Fruit fly (Drosophila melanogaster) whole organism, wandering third instar larva: ENCODE results near the gene CG44954.

Source experiments
- Abd-B ChIP-seq: fragments of >200 bp; optimal IDR thresholded peaks from 2 replicates; lab custom pipeline; 2017; ENCODE audit warnings: missing biosample characterization, missing genetic modification characterization
- CG32264 ChIP-seq: fragments of 200-800 bp; sonication (Bioruptor generic); optimal IDR thresholded peaks from 2 replicates; lab custom pipeline; 2016; ENCODE audit warnings: missing biosample characterization, missing genetic modification characterization
- CG9705 ChIP-seq: fragments of 200-800 bp; sonication (Bioruptor generic); optimal IDR thresholded peaks from 2 replicates; lab custom pipeline; 2018; ENCODE audit warnings: missing biosample characterization, mild to moderate bottlenecking, missing genetic modification characterization
- CrebA ChIP-seq: fragments of 200-800 bp; sonication (Bioruptor generic); optimal IDR thresholded peaks from 2 replicates; lab custom pipeline; 2016; ENCODE audit warnings: missing biosample characterization, mild to moderate bottlenecking, missing genetic modification characterization, borderline replicate concordance
- Dfd ChIP-seq: fragments of >200 bp; optimal IDR thresholded peaks from 2 replicates; lab custom pipeline; 2017; ENCODE audit warnings: missing biosample characterization, missing genetic modification characterization
- Dif ChIP-seq: fragments of 200-275, 200-300 bp; sonication (Bioruptor generic); optimal IDR thresholded peaks from 2 replicates; lab custom pipeline; 2018; ENCODE audit warnings: missing biosample characterization, missing genetic modification characterization; ENCODE audit not compliant: partially characterized antibody
- GATAd ChIP-seq: sonication (Bioruptor generic); optimal IDR thresholded peaks from 2 replicates; lab custom pipeline; 2016; ENCODE audit warnings: missing biosample characterization, missing genetic modification characterization
- HLH106 ChIP-seq: fragments of 200-800 bp; optimal IDR thresholded peaks from 3 replicates; lab custom pipeline; 2019; ENCODE audit warnings: missing biosample characterization, mild to moderate bottlenecking, missing genetic modification characterization, moderate library complexity
- Hnf4 ChIP-seq: fragments of 200-800 bp; sonication (Bioruptor generic); optimal IDR thresholded peaks from 2 replicates; lab custom pipeline; 2016; ENCODE audit warnings: missing biosample characterization, mild to moderate bottlenecking, missing genetic modification characterization
- Hr78 ChIP-seq: fragments of >200 bp; optimal IDR thresholded peaks from 2 replicates; lab custom pipeline; 2017; ENCODE audit warnings: missing biosample characterization, missing genetic modification characterization
- Hr83 ChIP-seq: fragments of 200-300 bp; sonication (Bioruptor generic); optimal IDR thresholded peaks from 2 replicates; lab custom pipeline; 2016; ENCODE audit warnings: missing biosample characterization, mild to moderate bottlenecking, missing genetic modification characterization, moderate library complexity; ENCODE audit not compliant: poor library complexity, severe bottlenecking
- Jra ChIP-seq: sonication (Bioruptor generic); optimal IDR thresholded peaks from 2 replicates; lab custom pipeline; 2016; ENCODE audit warnings: missing biosample characterization, missing genetic modification characterization
- Mio ChIP-seq: sonication (Bioruptor generic); optimal IDR thresholded peaks from 2 replicates; lab custom pipeline; 2016; ENCODE audit warnings: missing biosample characterization, missing genetic modification characterization
- Myc ChIP-seq: fragments of >200 bp; optimal IDR thresholded peaks from 2 replicates; lab custom pipeline; 2017
- N ChIP-seq: fragments of >200 bp; optimal IDR thresholded peaks from 2 replicates; lab custom pipeline; 2018; ENCODE audit warnings: missing biosample characterization, missing external identifiers, missing genetic modification characterization
- OdsH ChIP-seq: fragments of 200-800 bp; sonication (Bioruptor generic); optimal IDR thresholded peaks from 2 replicates; lab custom pipeline; 2016; ENCODE audit warnings: missing biosample characterization, mild to moderate bottlenecking, missing genetic modification characterization
- Rel ChIP-seq, 2 experiments: fragments of 200-800 bp; sonication (Bioruptor generic) in 1 of 2; optimal IDR thresholded peaks; 2 replicates in 1 of 2; 3 replicates in 1 of 2; lab custom pipeline; 2016 to 2019; ENCODE audit warnings: mild to moderate bottlenecking in 2 of 2, missing biosample characterization in 2 of 2, missing genetic modification characterization in 2 of 2, moderate library complexity in 1 of 2
- Sp1 ChIP-seq: fragments of 200-800 bp; sonication (Bioruptor generic); optimal IDR thresholded peaks from 3 replicates; lab custom pipeline; 2019; ENCODE audit warnings: missing biosample characterization, mild to moderate bottlenecking, missing genetic modification characterization, moderate library complexity
- Vsx2 ChIP-seq: fragments of 200-300, 225-300 bp; sonication (Bioruptor generic); optimal IDR thresholded peaks from 2 replicates; lab custom pipeline; 2018; ENCODE audit warnings: missing biosample characterization, missing genetic modification characterization; ENCODE audit not compliant: partially characterized antibody
- br ChIP-seq: fragments of 200-800 bp; sonication (Bioruptor generic); optimal IDR thresholded peaks from 2 replicates; lab custom pipeline; 2016; ENCODE audit warnings: missing biosample characterization, missing genetic modification characterization
- brk ChIP-seq: fragments of 200-800 bp; sonication (Bioruptor generic); optimal IDR thresholded peaks from 2 replicates; lab custom pipeline; 2016; ENCODE audit warnings: missing biosample characterization, mild to moderate bottlenecking, missing genetic modification characterization
- dl ChIP-seq, 2 experiments: fragments of 175-275, 200-275 bp in 1 of 2; fragments of 200-275 bp in 1 of 2; sonication (Bioruptor generic); optimal IDR thresholded peaks; lab custom pipeline; 2018; ENCODE audit warnings: mild to moderate bottlenecking in 2 of 2, missing biosample characterization in 2 of 2, missing genetic modification characterization in 2 of 2, moderate library complexity in 2 of 2; ENCODE audit not compliant: partially characterized antibody in 2 of 2, insufficient read depth in 1 of 2
- dmrt93B ChIP-seq: fragments of 200-800 bp; sonication (Bioruptor generic); optimal IDR thresholded peaks from 2 replicates; lab custom pipeline; 2018; ENCODE audit warnings: missing biosample characterization, mild to moderate bottlenecking, missing genetic modification characterization
- dsf ChIP-seq: sonication (Bioruptor generic); optimal IDR thresholded peaks from 2 replicates; lab custom pipeline; 2016; ENCODE audit warnings: missing biosample characterization, missing genetic modification characterization, borderline replicate concordance
- ey ChIP-seq: fragments of 200-800 bp; sonication (Bioruptor generic); optimal IDR thresholded peaks from 2 replicates; lab custom pipeline; 2016; ENCODE audit warnings: missing biosample characterization, missing genetic modification characterization
- foxo ChIP-seq, 2 experiments: fragments of 200-800 bp; sonication (Bioruptor generic); optimal IDR thresholded peaks; 2 replicates in 1 of 2; 3 replicates in 1 of 2; lab custom pipeline; 2016 to 2017; ENCODE audit warnings: missing biosample characterization in 2 of 2, missing genetic modification characterization in 2 of 2
- fru ChIP-seq: fragments of 200-800 bp; sonication (Bioruptor generic); optimal IDR thresholded peaks from 3 replicates; lab custom pipeline; 2016; ENCODE audit warnings: missing biosample characterization, mild to moderate bottlenecking, missing genetic modification characterization
- h ChIP-seq: fragments of 200-800 bp; sonication (Bioruptor generic); optimal IDR thresholded peaks from 3 replicates; lab custom pipeline; 2016; ENCODE audit warnings: missing biosample characterization, mild to moderate bottlenecking, missing genetic modification characterization
- jim ChIP-seq: fragments of 175-275, 200-325 bp; sonication (Bioruptor generic); optimal IDR thresholded peaks from 2 replicates; lab custom pipeline; 2016; ENCODE audit warnings: missing biosample characterization, mild to moderate bottlenecking, missing genetic modification characterization
- lola ChIP-seq: fragments of >200 bp; optimal IDR thresholded peaks from 2 replicates; lab custom pipeline; 2017; ENCODE audit warnings: missing biosample characterization, missing genetic modification characterization
- pan ChIP-seq: fragments of >200 bp; optimal IDR thresholded peaks from 2 replicates; lab custom pipeline; 2017
- psq ChIP-seq: fragments of 200-800 bp; sonication (Bioruptor generic); optimal IDR thresholded peaks from 3 replicates; lab custom pipeline; 2017; ENCODE audit warnings: missing biosample characterization, mild to moderate bottlenecking, missing genetic modification characterization, moderate library complexity
- rgr ChIP-seq: fragments of 200-800 bp; sonication (Bioruptor generic); optimal IDR thresholded peaks from 3 replicates; lab custom pipeline; 2016; ENCODE audit warnings: missing biosample characterization, mild to moderate bottlenecking, missing genetic modification characterization
- sage ChIP-seq: fragments of 200-800 bp; sonication (Bioruptor generic); optimal IDR thresholded peaks from 2 replicates; lab custom pipeline; 2016; ENCODE audit warnings: missing biosample characterization, mild to moderate bottlenecking, missing genetic modification characterization
- sv ChIP-seq: fragments of 200-800 bp; sonication (Bioruptor generic); optimal IDR thresholded peaks from 3 replicates; lab custom pipeline; 2016; ENCODE audit warnings: missing biosample characterization, missing genetic modification characterization
- tai ChIP-seq: sonication (Bioruptor generic); optimal IDR thresholded peaks from 2 replicates; lab custom pipeline; 2016; ENCODE audit warnings: missing biosample characterization, missing genetic modification characterization
- usp ChIP-seq: fragments of >200 bp; optimal IDR thresholded peaks from 2 replicates; lab custom pipeline; 2017; ENCODE audit warnings: missing biosample characterization, missing genetic modification characterization
- woc ChIP-seq: sonication (Bioruptor generic); optimal IDR thresholded peaks from 2 replicates; lab custom pipeline; 2016; ENCODE audit warnings: missing biosample characterization, mild to moderate bottlenecking, missing genetic modification characterization

CG44954 gene

DNA sequence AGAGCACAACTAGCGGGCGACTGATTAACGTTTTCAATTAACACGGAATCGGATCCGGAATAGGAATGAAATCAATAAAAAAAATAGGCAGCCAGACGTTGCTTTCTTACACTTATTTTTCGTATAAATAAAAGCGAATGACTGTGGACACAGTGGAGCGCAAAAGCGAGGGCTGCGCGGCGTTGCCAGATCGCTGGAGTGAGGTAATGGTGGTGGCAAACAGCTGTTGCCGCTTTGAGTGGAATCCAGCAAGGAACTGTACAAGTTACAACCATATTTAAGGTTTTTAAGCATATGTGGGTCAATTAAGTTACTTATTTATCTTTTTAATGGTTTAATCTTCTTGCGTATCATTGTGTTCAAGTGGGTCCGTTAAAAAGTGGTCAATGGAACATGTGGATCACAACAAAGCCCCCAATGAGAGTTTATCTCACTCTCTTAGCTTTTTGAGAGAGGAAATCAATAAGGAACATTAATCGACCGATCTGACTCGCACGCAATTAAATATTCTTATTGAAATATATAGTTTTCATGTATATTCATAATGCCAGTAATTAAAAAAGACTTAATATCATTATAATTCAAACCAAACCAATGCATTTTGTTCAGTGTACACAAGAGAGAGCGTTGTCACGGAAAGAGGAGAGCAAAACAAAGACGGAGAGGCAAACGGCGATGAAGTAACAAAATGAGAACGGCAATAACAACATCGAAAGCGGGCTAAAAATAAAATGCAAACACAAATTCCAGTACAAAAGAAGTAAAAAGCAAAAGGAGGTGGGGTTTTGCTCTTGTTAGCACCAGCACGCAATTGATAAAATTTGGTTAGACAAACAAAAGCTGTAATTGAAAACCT lies 21.3 kb downstream of the CG44954 start:
- TF ChIP-seq N (GFP tag; lab: Kevin White, UChicago) = no peak
- no peak for TF ChIP-seq Vsx2 (GFP tag; lab: Kevin White, UChicago)
- TF ChIP-seq Dif = peak; percentile 43
- peak; percentile 65 for TF ChIP-seq dsf (GFP tag; lab: Kevin White, UChicago)
- TF ChIP-seq ey = peak; percentile 92
- no peak for TF ChIP-seq jim (GFP tag; lab: Kevin White, UChicago)
- no peak for TF ChIP-seq dl (GFP tag; optimal IDR thresholded peaks at IDR 0.05; lab: Kevin White, UChicago; ENCODE audit: insufficient read depth in 1 of 2, partially characterized antibody in 2 of 2)
- peak; percentile 84 for TF ChIP-seq CG32264
- TF ChIP-seq Abd-B = no peak
- no peak for TF ChIP-seq tai (GFP tag; lab: Kevin White, UChicago)
- peak; percentile 43 for TF ChIP-seq sv
- peak; percentile 20 for TF ChIP-seq Rel (GFP tag; optimal IDR thresholded peaks at IDR 0.05; lab: Kevin White, UChicago)
- peak; percentile 62 for TF ChIP-seq Rel (tag; optimal IDR thresholded peaks at IDR 0.05; lab: Kevin White, UChicago)
- no peak for TF ChIP-seq Myc
- TF ChIP-seq woc (GFP tag; lab: Kevin White, UChicago) = peak; percentile 65
- peak; percentile 63 for TF ChIP-seq CrebA (GFP tag; lab: Kevin White, UChicago)
- TF ChIP-seq CG9705 = peak; percentile 31
- TF ChIP-seq Hr78 (GFP tag; lab: Kevin White, UChicago) = no peak
- no peak for TF ChIP-seq Dfd (GFP tag; lab: Kevin White, UChicago)
- TF ChIP-seq Hnf4 (GFP tag; lab: Kevin White, UChicago) = peak; percentile 89
- TF ChIP-seq HLH106 (tag; lab: Kevin White, UChicago) = peak; percentile 83
- TF ChIP-seq brk = peak; percentile 84
- no peak for TF ChIP-seq Mio
- peak; percentile 94 for TF ChIP-seq br
- peak; percentile 96 for TF ChIP-seq psq
- peak; percentile 87 for TF ChIP-seq sage (GFP tag; lab: Kevin White, UChicago)
- peak; percentile 91 for TF ChIP-seq rgr
- peak; percentile 92 for TF ChIP-seq fru (GFP tag; lab: Kevin White, UChicago)
- peak; percentile 66 for TF ChIP-seq dmrt93B (GFP tag; lab: Kevin White, UChicago)
- TF ChIP-seq Jra = peak; percentile 72
- no peak for TF ChIP-seq usp (GFP tag; lab: Kevin White, UChicago)
- TF ChIP-seq h (GFP tag; lab: Kevin White, UChicago) = peak; percentile 96
- peak; percentile 48 for TF ChIP-seq Hr83
- TF ChIP-seq foxo (GFP tag; optimal IDR thresholded peaks at IDR 0.05; lab: Kevin White, UChicago) = peak; percentile 67 to 95
- TF ChIP-seq OdsH = peak; percentile 90
- TF ChIP-seq pan (lab: Kevin White, UChicago) = no peak
- TF ChIP-seq lola (GFP tag; lab: Kevin White, UChicago) = no peak
- TF ChIP-seq Sp1 (GFP tag; lab: Kevin White, UChicago) = peak; percentile 84
- TF ChIP-seq GATAd (GFP tag; lab: Kevin White, UChicago) = no peak

DNA sequence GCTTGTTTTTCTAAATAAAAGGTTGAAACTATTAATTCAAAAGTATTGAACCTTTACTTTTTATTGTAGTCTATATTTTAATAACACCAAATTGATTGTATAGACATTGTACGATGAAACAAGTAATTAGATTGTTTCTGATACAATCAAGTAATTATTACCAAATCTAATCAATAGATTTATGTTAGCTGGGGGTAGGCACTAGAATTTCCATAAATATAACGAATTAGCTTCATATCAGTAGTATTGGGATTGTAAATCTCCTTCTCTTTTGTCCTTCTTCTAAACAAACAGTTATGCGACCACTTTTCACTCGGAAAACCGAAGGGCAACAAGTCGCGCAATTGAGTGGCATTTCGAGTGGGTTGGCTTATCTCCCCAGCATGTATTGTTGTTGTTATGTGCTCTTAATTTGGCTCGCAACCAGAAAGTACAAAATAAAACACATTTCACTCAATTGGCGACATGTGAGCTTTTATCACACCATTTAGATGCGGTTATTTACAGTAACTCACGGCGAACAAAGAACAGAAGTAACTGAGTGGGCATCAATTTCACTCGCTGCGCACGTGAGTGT lies 22.2 kb downstream of the CG44954 start:
- no peak for TF ChIP-seq Sp1 (GFP tag; lab: Kevin White, UChicago)
- no peak for TF ChIP-seq Rel (GFP tag; optimal IDR thresholded peaks at IDR 0.05; lab: Kevin White, UChicago)
- TF ChIP-seq Rel (tag; optimal IDR thresholded peaks at IDR 0.05; lab: Kevin White, UChicago) = peak; percentile 26
